Fruit fly (Drosophila melanogaster) whole organism, embryonic: ENCODE measurements around the gene CG14079.

Experiments used
- Adf1 ChIP-seq: fragments of 200-800 bp; sonication (Bioruptor generic); IDR thresholded peaks from 2 replicates; pipeline ENCODE4 v1.3.6; 2022; ENCODE audit warnings: missing biosample characterization, missing genetic modification characterization
- Atf-2 ChIP-seq: fragments of 200-800 bp; sonication (Bioruptor generic); optimal IDR thresholded peaks from 2 replicates; lab custom pipeline; 2016; ENCODE audit warnings: missing biosample characterization, missing genetic modification characterization
- BEAF-32 ChIP-seq: fragments of 200-800 bp; sonication (Bioruptor generic); optimal IDR thresholded peaks from 3 replicates; lab custom pipeline; 2017; ENCODE audit warnings: missing biosample characterization, missing genetic modification characterization, mild to moderate bottlenecking, moderate library complexity, missing genetic modification reagents
- CG10959 ChIP-seq: fragments of 200-800 bp; sonication (Bioruptor generic); IDR thresholded peaks from 2 replicates; pipeline ENCODE4 v1.3.6; 2022; ENCODE audit warnings: missing biosample characterization, missing genetic modification characterization
- CG10979 ChIP-seq: fragments of 200-800 bp; sonication (Bioruptor generic); optimal IDR thresholded peaks from 2 replicates; lab custom pipeline; 2018; ENCODE audit warnings: missing biosample characterization, mild to moderate bottlenecking, missing genetic modification characterization, moderate library complexity
- CG11695 ChIP-seq: fragments of 200-800 bp; sonication (Bioruptor generic); IDR thresholded peaks from 3 replicates; pipeline ENCODE4 v1.3.6; 2022; ENCODE audit warnings: missing biosample characterization, missing genetic modification characterization
- CG12104 ChIP-seq: fragments of 200-800 bp; sonication (Bioruptor generic); optimal IDR thresholded peaks from 3 replicates; lab custom pipeline; 2016; ENCODE audit warnings: missing biosample characterization, missing genetic modification characterization
- CG13296 ChIP-seq: fragments of 200-800 bp; sonication (Bioruptor generic); optimal IDR thresholded peaks from 3 replicates; lab custom pipeline; 2018; ENCODE audit warnings: missing biosample characterization, mild to moderate bottlenecking, missing genetic modification characterization
- CG18011 ChIP-seq: fragments of 200-800 bp; sonication (Bioruptor generic); optimal IDR thresholded peaks from 2 replicates; lab custom pipeline; 2017; ENCODE audit warnings: missing biosample characterization, missing genetic modification characterization, mild to moderate bottlenecking, moderate library complexity, missing genotype
- CG18619 ChIP-seq: fragments of 200-800 bp; sonication (Bioruptor generic); optimal IDR thresholded peaks from 3 replicates; lab custom pipeline; 2017; ENCODE audit warnings: missing biosample characterization, mild to moderate bottlenecking, missing genetic modification characterization
- CG2202 ChIP-seq: fragments of 200-800 bp; sonication (Bioruptor generic); optimal IDR thresholded peaks from 2 replicates; lab custom pipeline; 2018; ENCODE audit warnings: missing biosample characterization, mild to moderate bottlenecking, missing genetic modification characterization
- CG30020 ChIP-seq: fragments of 200-800 bp; optimal IDR thresholded peaks from 2 replicates; lab custom pipeline; 2019; ENCODE audit warnings: missing biosample characterization, mild to moderate bottlenecking, missing genetic modification characterization, moderate library complexity
- CG31441 ChIP-seq: fragments of 200-800 bp; sonication (Bioruptor generic); IDR thresholded peaks from 2 replicates; pipeline ENCODE4 v1.3.6; 2022; ENCODE audit warnings: missing biosample characterization, missing genetic modification characterization
- CG32772 ChIP-seq: fragments of 200-800 bp; sonication (Bioruptor generic); IDR thresholded peaks from 2 replicates; pipeline ENCODE4 v1.3.6; 2022; ENCODE audit warnings: missing biosample characterization, missing genetic modification characterization
- CG34376 ChIP-seq: fragments of 200-800 bp; sonication (Bioruptor generic); optimal IDR thresholded peaks from 2 replicates; lab custom pipeline; 2018; ENCODE audit warnings: missing biosample characterization, mild to moderate bottlenecking, missing genetic modification characterization
- CG4328 ChIP-seq: fragments of 200-800 bp; sonication (Bioruptor generic); optimal IDR thresholded peaks from 3 replicates; lab custom pipeline; 2017; ENCODE audit warnings: missing biosample characterization, missing genetic modification reagents, missing genetic modification characterization
- CG5953 ChIP-seq: fragments of 200-800 bp; sonication (Bioruptor generic); IDR thresholded peaks from 2 replicates; pipeline ENCODE4 v1.3.6; 2022; ENCODE audit warnings: missing biosample characterization, missing genetic modification characterization
- CG7963 ChIP-seq: fragments of 200-800 bp; sonication (Bioruptor generic); IDR thresholded peaks from 3 replicates; pipeline ENCODE4 v1.3.6; 2022; ENCODE audit warnings: missing biosample characterization, missing genetic modification characterization; ENCODE audit not compliant: partially characterized antibody
- CG9817 ChIP-seq: fragments of 200-800 bp; sonication (Bioruptor generic); optimal IDR thresholded peaks from 2 replicates; lab custom pipeline; 2018; ENCODE audit warnings: missing biosample characterization, mild to moderate bottlenecking, missing genetic modification characterization, moderate library complexity
- Dip2 ChIP-seq: fragments of 200-800 bp; sonication (Bioruptor generic); IDR thresholded peaks from 2 replicates; pipeline ENCODE4 v1.3.6; 2022; ENCODE audit warnings: missing biosample characterization, missing genetic modification characterization
- Doc2 ChIP-seq: fragments of 200-800 bp; sonication (Bioruptor generic); IDR thresholded peaks from 2 replicates; pipeline ENCODE4 v1.3.6; 2022; ENCODE audit warnings: missing biosample characterization, missing genetic modification characterization
- Elba2 ChIP-seq: fragments of 200-800 bp; sonication (Bioruptor generic); optimal IDR thresholded peaks from 3 replicates; lab custom pipeline; 2016; ENCODE audit warnings: missing biosample characterization, missing genetic modification characterization
- Ets65A ChIP-seq: fragments of 200-800 bp; sonication (Bioruptor generic); peaks from one replicate; lab custom pipeline; 2016; ENCODE audit warnings: missing biosample characterization, missing genetic modification characterization
- Fer1 ChIP-seq: fragments of 200-800 bp; sonication (Bioruptor generic); optimal IDR thresholded peaks from 2 replicates; lab custom pipeline; 2017; ENCODE audit warnings: missing biosample characterization, mild to moderate bottlenecking, missing genetic modification characterization
- Fer3 ChIP-seq: fragments of 200-800 bp; sonication (Bioruptor generic); optimal IDR thresholded peaks from 2 replicates; lab custom pipeline; 2018; ENCODE audit warnings: missing biosample characterization, mild to moderate bottlenecking, missing genetic modification characterization, moderate library complexity
- H15 ChIP-seq: fragments of 200-800 bp; sonication (Bioruptor generic); IDR thresholded peaks from 3 replicates; pipeline ENCODE4 v1.3.6; 2022; ENCODE audit warnings: missing biosample characterization, missing genetic modification characterization
- Med ChIP-seq: fragments of 200-800 bp; sonication (Bioruptor generic); peaks from one replicate; lab custom pipeline; 2016; ENCODE audit warnings: missing biosample characterization, missing genetic modification characterization, mild to moderate bottlenecking, inconsistent platforms, moderate library complexity
- NfI ChIP-seq: fragments of 200-800 bp; sonication (Bioruptor generic); optimal IDR thresholded peaks from 3 replicates; lab custom pipeline; 2018; ENCODE audit warnings: missing biosample characterization, mild to moderate bottlenecking, missing genetic modification characterization, moderate library complexity
- Optix ChIP-seq: fragments of 200-800 bp; sonication (Bioruptor generic); IDR thresholded peaks from 3 replicates; pipeline ENCODE4 v1.3.6; 2022; ENCODE audit warnings: missing biosample characterization, missing genetic modification characterization
- Rfx ChIP-seq: fragments of 200-800 bp; sonication (Bioruptor generic); IDR thresholded peaks from 2 replicates; pipeline ENCODE4 v1.3.6; 2022; ENCODE audit warnings: missing biosample characterization, missing genetic modification characterization
- Sin3A ChIP-seq: fragments of >200 bp; optimal IDR thresholded peaks from 2 replicates; lab custom pipeline; 2018
- Xbp1 ChIP-seq: fragments of 200-800 bp; sonication (Bioruptor generic); optimal IDR thresholded peaks from 3 replicates; lab custom pipeline; 2016; ENCODE audit warnings: missing biosample characterization, mild to moderate bottlenecking, missing genetic modification characterization
- chm ChIP-seq: fragments of 200-800 bp; sonication (Bioruptor generic); IDR thresholded peaks from 2 replicates; pipeline ENCODE4 v1.3.6; 2022; ENCODE audit warnings: missing biosample characterization, missing genetic modification characterization
- dmrt11E ChIP-seq: fragments of 200-800 bp; sonication (Bioruptor generic); optimal IDR thresholded peaks from 3 replicates; lab custom pipeline; 2018; ENCODE audit warnings: missing biosample characterization, mild to moderate bottlenecking, missing genetic modification characterization, moderate library complexity
- fd3F ChIP-seq: fragments of 200-800 bp; sonication (Bioruptor generic); optimal IDR thresholded peaks from 2 replicates; lab custom pipeline; 2018; ENCODE audit warnings: missing biosample characterization, mild to moderate bottlenecking, missing genetic modification characterization, moderate library complexity
- h ChIP-seq: fragments of >200 bp; optimal IDR thresholded peaks from 2 replicates; lab custom pipeline; 2017
- hth ChIP-seq: fragments of >200 bp; optimal IDR thresholded peaks from 2 replicates; lab custom pipeline; 2017; ENCODE audit warnings: inconsistent platforms
- jing ChIP-seq: fragments of 200-800 bp; sonication (Bioruptor generic); optimal IDR thresholded peaks from 2 replicates; lab custom pipeline; 2018; ENCODE audit warnings: missing biosample characterization, mild to moderate bottlenecking, missing genetic modification characterization
- kni ChIP-seq: fragments of 200-800 bp; sonication (Bioruptor generic); optimal IDR thresholded peaks from 3 replicates; lab custom pipeline; 2017; ENCODE audit warnings: mild to moderate bottlenecking, missing biosample characterization, missing genetic modification reagents, missing genetic modification characterization
- lilli ChIP-seq: fragments of 200-800 bp; sonication (Bioruptor generic); optimal IDR thresholded peaks from 3 replicates; lab custom pipeline; 2016; ENCODE audit warnings: missing biosample characterization, missing genetic modification characterization
- mam ChIP-seq: fragments of 200-800 bp; sonication (Bioruptor generic); optimal IDR thresholded peaks from 3 replicates; lab custom pipeline; 2016; ENCODE audit warnings: missing biosample characterization, missing genetic modification characterization
- nerfin-1 ChIP-seq: fragments of 200-800 bp; sonication (Bioruptor generic); optimal IDR thresholded peaks from 3 replicates; lab custom pipeline; 2019; ENCODE audit warnings: missing biosample characterization, mild to moderate bottlenecking, missing genetic modification characterization, moderate library complexity
- nerfin-2 ChIP-seq: fragments of 200-800 bp; sonication (Bioruptor generic); IDR thresholded peaks from 2 replicates; pipeline ENCODE4 v1.3.6; 2022; ENCODE audit warnings: missing biosample characterization, missing genetic modification characterization; ENCODE audit not compliant: partially characterized antibody
- odd ChIP-seq: fragments of 200-800 bp; sonication (Bioruptor generic); optimal IDR thresholded peaks from 2 replicates; lab custom pipeline; 2017; ENCODE audit warnings: missing biosample characterization, mild to moderate bottlenecking, missing genetic modification characterization
- pan ChIP-seq, 4 experiments: fragments of >200 bp in 3 of 4; fragments of 200-800 bp in 1 of 4; sonication (Bioruptor generic) in 1 of 4; optimal IDR thresholded peaks in 3 of 4; IDR thresholded peaks in 1 of 4; 2 replicates each; pipeline versions ENCODE4 v1.3.6 to Lab custom; 2017 to 2022; ENCODE audit warnings: missing biosample characterization in 2 of 4, missing genetic modification characterization in 2 of 4, mixed read lengths in 1 of 4
- peb ChIP-seq: fragments of 200-800 bp; sonication (Bioruptor generic); IDR thresholded peaks from 2 replicates; pipeline ENCODE4 v1.3.6; 2022; ENCODE audit warnings: missing biosample characterization, missing genetic modification characterization
- pnt ChIP-seq: fragments of 200-800 bp; sonication (Bioruptor generic); optimal IDR thresholded peaks from 3 replicates; lab custom pipeline; 2016; ENCODE audit warnings: missing biosample characterization, missing genetic modification characterization
- psq ChIP-seq: fragments of 200-800 bp; sonication (Bioruptor generic); optimal IDR thresholded peaks from 2 replicates; lab custom pipeline; 2017; ENCODE audit warnings: missing biosample characterization, missing genetic modification characterization
- so ChIP-seq: fragments of 200-800 bp; sonication (Bioruptor generic); IDR thresholded peaks from 3 replicates; pipeline ENCODE4 v1.3.6; 2022; ENCODE audit warnings: missing biosample characterization, missing genetic modification characterization
- tio ChIP-seq: fragments of 200-800 bp; sonication (Bioruptor generic); optimal IDR thresholded peaks from 2 replicates; lab custom pipeline; 2017; ENCODE audit warnings: missing biosample characterization, missing genetic modification characterization, inconsistent platforms
- ttk ChIP-seq: fragments of 200-800 bp; sonication (Bioruptor generic); IDR thresholded peaks from 2 replicates; pipeline ENCODE4 v2.1.2; 2022; ENCODE audit warnings: missing biosample characterization, missing genetic modification characterization
- tup ChIP-seq: fragments of 200-800 bp; sonication (Bioruptor generic); optimal IDR thresholded peaks from 2 replicates; lab custom pipeline; 2016; ENCODE audit warnings: missing biosample characterization, mild to moderate bottlenecking, missing genetic modification characterization, moderate library complexity

CG14079 gene

dm6 chr3L:19132586-19132985, 34.8 kb downstream of the CG14079 start (continued):
- TF ChIP-seq chm (peak; percentile 66), nerfin-2 (no peak), Med (GFP tag; lab: Kevin White, UChicago) (no peak), CG11695 (GFP tag; lab: Robert Waterston, UW) (no peak), Fer3 (tag; lab: Kevin White, UChicago) (peak; percentile 2), tio (GFP tag; lab: Kevin White, UChicago) (no peak), hth (lab: Kevin White, UChicago) (no peak), kni (GFP tag; lab: Kevin White, UChicago) (no peak), odd (peak; percentile 55), CG4328 (no peak), Doc2 (GFP tag; lab: Robert Waterston, UW) (no peak), ttk (no peak), CG18011 (GFP tag; lab: Kevin White, UChicago) (no peak), CG18619 (no peak), CG9817 (no peak), Atf-2 (GFP tag; lab: Kevin White, UChicago) (no peak), Fer1 (GFP tag; lab: Kevin White, UChicago) (peak; percentile 73), BEAF-32 (GFP tag; lab: Kevin White, UChicago) (no peak), CG10959 (GFP tag; lab: Robert Waterston, UW) (0 out of 2 replicates have a peak, but pooled peaks have one; percentile 16), peb (GFP tag; lab: Robert Waterston, UW) (no peak), lilli (no peak), NfI (GFP tag; lab: Kevin White, UChicago) (peak; percentile 59), CG34376 (GFP tag; lab: Kevin White, UChicago) (peak; percentile 72), CG5953 (GFP tag; lab: Robert Waterston, UW) (no peak), mam (no peak), Rfx (GFP tag; lab: Robert Waterston, UW) (no peak), CG31441 (GFP tag; lab: Robert Waterston, UW) (no peak), Dip2 (GFP tag; lab: Robert Waterston, UW) (no peak), Ets65A (GFP tag; lab: Kevin White, UChicago) (peak; percentile 78), Xbp1 (no peak), pnt (GFP tag; lab: Kevin White, UChicago) (no peak), CG2202 (no peak), Elba2 (GFP tag; lab: Kevin White, UChicago) (no peak), tup (GFP tag; lab: Kevin White, UChicago) (no peak), CG10979 (tag; lab: Kevin White, UChicago) (no peak), jing (GFP tag; lab: Kevin White, UChicago) (no peak), nerfin-1 (tag; lab: Kevin White, UChicago) (peak; percentile 13), h (lab: Kevin White, UChicago) (no peak), CG12104 (GFP tag; lab: Kevin White, UChicago) (no peak), CG30020 (tag; lab: Kevin White, UChicago) (no peak), dmrt11E (tag; lab: Kevin White, UChicago) (no peak), psq (no peak), Adf1 (no peak), H15 (GFP tag; lab: Robert Waterston, UW) (no peak), CG32772 (GFP tag; lab: Robert Waterston, UW) (no peak), so (GFP tag; lab: Robert Waterston, UW) (no peak), CG7963 (GFP tag; lab: Robert Waterston, UW) (no peak), Optix (GFP tag; lab: Robert Waterston, UW) (no peak; the same call in 1 of the 3 replicates), pan (optimal IDR thresholded peaks at IDR 0.05; lab: Kevin White, UChicago) (no peak), pan (GFP tag; optimal IDR thresholded peaks at IDR 0.05 in 1 of 2, IDR thresholded peaks at IDR 0.05 in 1 of 2) (peak in 1 of 2 experiments; percentile 33), fd3F (GFP tag; lab: Kevin White, UChicago) (no peak), CG13296 (GFP tag; lab: Kevin White, UChicago) (peak; percentile 59), Sin3A (lab: Kevin White, UChicago) (no peak)
